Fruit fly (Drosophila melanogaster) whole organism, embryonic: ENCODE data around the gene alpha-PheRS.

ENCODE experiments used
- Atf3 ChIP-seq: fragments of 200-800 bp; sonication (Bioruptor generic); optimal IDR thresholded peaks from 3 replicates; lab custom pipeline; 2016; ENCODE audit warnings: missing biosample characterization, missing genetic modification characterization
- CG10147 ChIP-seq: fragments of 200-800 bp; sonication (Bioruptor generic); optimal IDR thresholded peaks from 2 replicates; lab custom pipeline; 2019; ENCODE audit warnings: missing biosample characterization, mild to moderate bottlenecking, missing genetic modification characterization, moderate library complexity
- CG10209 ChIP-seq: fragments of 200-800 bp; sonication (Bioruptor generic); optimal IDR thresholded peaks from 3 replicates; lab custom pipeline; 2017; ENCODE audit warnings: missing biosample characterization, mild to moderate bottlenecking, missing genetic modification characterization, missing genetic modification reagents
- CG11456 ChIP-seq: fragments of 200-800 bp; sonication (Bioruptor generic); IDR thresholded peaks from 3 replicates; pipeline ENCODE4 v1.3.6; 2022; ENCODE audit warnings: missing biosample characterization, missing genetic modification characterization
- CG11504 ChIP-seq: fragments of 200-800 bp; sonication (Bioruptor generic); optimal IDR thresholded peaks from 3 replicates; lab custom pipeline; 2019; ENCODE audit warnings: missing biosample characterization, mild to moderate bottlenecking, missing genetic modification characterization, moderate library complexity
- CG12071 ChIP-seq: fragments of 200-800 bp; sonication (Bioruptor generic); optimal IDR thresholded peaks from 3 replicates; lab custom pipeline; 2018; ENCODE audit warnings: missing biosample characterization, mild to moderate bottlenecking, missing genetic modification characterization
- CG14441 ChIP-seq: fragments of 200-800 bp; sonication (Bioruptor generic); IDR thresholded peaks from 2 replicates; pipeline ENCODE4 v1.3.6; 2022; ENCODE audit warnings: missing biosample characterization, missing genetic modification characterization
- CG16815 ChIP-seq: fragments of 200-800 bp; sonication (Bioruptor generic); optimal IDR thresholded peaks from 3 replicates; lab custom pipeline; 2017; ENCODE audit warnings: missing biosample characterization, mild to moderate bottlenecking, missing genetic modification characterization
- CG2199 ChIP-seq: fragments of 200-800 bp; sonication (Bioruptor generic); IDR thresholded peaks from 3 replicates; pipeline ENCODE4 v1.3.6; 2022; ENCODE audit warnings: missing biosample characterization, missing genetic modification characterization
- CG2875 ChIP-seq: fragments of 200-800 bp; sonication (Bioruptor generic); optimal IDR thresholded peaks from 2 replicates; lab custom pipeline; 2017; ENCODE audit warnings: missing biosample characterization, mild to moderate bottlenecking, missing genetic modification characterization, missing genetic modification reagents
- CG34376 ChIP-seq: fragments of 200-800 bp; sonication (Bioruptor generic); optimal IDR thresholded peaks from 2 replicates; lab custom pipeline; 2018; ENCODE audit warnings: missing biosample characterization, mild to moderate bottlenecking, missing genetic modification characterization
- CG3726 ChIP-seq: fragments of 200-800 bp; sonication (Bioruptor generic); IDR thresholded peaks from 3 replicates; pipeline ENCODE4, ENCODE4 v1.3.6; 2022; ENCODE audit warnings: missing biosample characterization, missing genetic modification characterization
- CG4820 ChIP-seq: fragments of 200-800 bp; sonication (Bioruptor generic); optimal IDR thresholded peaks from 3 replicates; lab custom pipeline; 2016; ENCODE audit warnings: missing biosample characterization, missing genetic modification characterization
- CG4854 ChIP-seq: fragments of 200-800 bp; sonication (Bioruptor generic); optimal IDR thresholded peaks from 2 replicates; lab custom pipeline; 2016; ENCODE audit warnings: missing biosample characterization, missing genetic modification characterization, inconsistent platforms
- CG5180 ChIP-seq: fragments of 200-800 bp; sonication (Bioruptor generic); optimal IDR thresholded peaks from 3 replicates; lab custom pipeline; 2017; ENCODE audit warnings: missing biosample characterization, missing genetic modification characterization, mild to moderate bottlenecking, moderate library complexity, missing genetic modification reagents
- CG7839 ChIP-seq: fragments of 200-800 bp; sonication (Bioruptor generic); optimal IDR thresholded peaks from 3 replicates; lab custom pipeline; 2018; ENCODE audit warnings: missing biosample characterization, mild to moderate bottlenecking, missing genetic modification characterization, moderate library complexity
- Chrac-16 ChIP-seq: fragments of 200-800 bp; sonication (Bioruptor generic); optimal IDR thresholded peaks from 3 replicates; lab custom pipeline; 2016; ENCODE audit warnings: missing biosample characterization, missing genetic modification characterization
- CoRest ChIP-seq: fragments of 200-800 bp; sonication (Bioruptor generic); optimal IDR thresholded peaks from 3 replicates; lab custom pipeline; 2018; ENCODE audit warnings: missing biosample characterization, mild to moderate bottlenecking, missing genetic modification characterization, moderate library complexity
- E2f1 ChIP-seq: fragments of 200-800 bp; sonication (Bioruptor generic); IDR thresholded peaks from 2 replicates; pipeline ENCODE4 v1.3.6; 2022; ENCODE audit warnings: missing biosample characterization, missing genetic modification characterization
- Ets65A ChIP-seq: fragments of 200-800 bp; sonication (Bioruptor generic); peaks from one replicate; lab custom pipeline; 2016; ENCODE audit warnings: missing biosample characterization, missing genetic modification characterization
- HLH4C ChIP-seq: fragments of 200-800 bp; sonication (Bioruptor generic); IDR thresholded peaks from 3 replicates; pipeline ENCODE4 v1.3.6; 2022; ENCODE audit warnings: missing biosample characterization, missing genetic modification characterization; ENCODE audit not compliant: partially characterized antibody
- HLH54F ChIP-seq: fragments of 200-800 bp; sonication (Bioruptor generic); optimal IDR thresholded peaks from 3 replicates; lab custom pipeline; 2016; ENCODE audit warnings: missing biosample characterization, missing genetic modification characterization
- Kr ChIP-seq: fragments of 200-800 bp; sonication (Bioruptor generic); optimal IDR thresholded peaks from 2 replicates; lab custom pipeline; 2017; ENCODE audit warnings: missing biosample characterization, mild to moderate bottlenecking, missing genetic modification characterization
- NC2β ChIP-seq: fragments of 200-800 bp; sonication (Bioruptor generic); optimal IDR thresholded peaks from 2 replicates; lab custom pipeline; 2016; ENCODE audit warnings: missing biosample characterization, missing genetic modification characterization
- Nf-YC ChIP-seq: fragments of 200-800 bp; optimal IDR thresholded peaks from 3 replicates; lab custom pipeline; 2019; ENCODE audit warnings: missing biosample characterization, mild to moderate bottlenecking, missing genetic modification characterization, moderate library complexity
- Oaz ChIP-seq: fragments of 200-800 bp; sonication (Bioruptor generic); IDR thresholded peaks from 2 replicates; pipeline ENCODE4 v1.3.6; 2022; ENCODE audit warnings: missing biosample characterization, missing genetic modification characterization
- PHDP ChIP-seq: fragments of 200-800 bp; sonication (Bioruptor generic); optimal IDR thresholded peaks from 3 replicates; lab custom pipeline; 2018; ENCODE audit warnings: missing biosample characterization, mild to moderate bottlenecking, missing genetic modification characterization, moderate library complexity
- Poxn ChIP-seq: fragments of 200-800 bp; sonication (Bioruptor generic); IDR thresholded peaks from 2 replicates; pipeline ENCODE4 v1.3.6; 2022; ENCODE audit warnings: missing biosample characterization, missing genetic modification characterization
- Six4 ChIP-seq: fragments of 200-800 bp; sonication (Bioruptor generic); optimal IDR thresholded peaks from 2 replicates; lab custom pipeline; 2016; ENCODE audit warnings: missing biosample characterization, missing genetic modification characterization
- Sox100B ChIP-seq: fragments of 200-800 bp; sonication (Bioruptor generic); optimal IDR thresholded peaks from 3 replicates; lab custom pipeline; 2018; ENCODE audit warnings: missing biosample characterization, mild to moderate bottlenecking, missing genetic modification characterization
- Sox102F ChIP-seq: fragments of 200-800 bp; sonication (Bioruptor generic); optimal IDR thresholded peaks from 2 replicates; lab custom pipeline; 2018; ENCODE audit warnings: missing biosample characterization, mild to moderate bottlenecking, missing genetic modification characterization, moderate library complexity
- Sry-δ ChIP-seq: fragments of 200-800 bp; sonication (Bioruptor generic); optimal IDR thresholded peaks from 2 replicates; lab custom pipeline; 2016; ENCODE audit warnings: missing biosample characterization, missing genetic modification characterization
- abd-A ChIP-seq: fragments of 200-800 bp; sonication (Bioruptor generic); optimal IDR thresholded peaks from 3 replicates; lab custom pipeline; 2019; ENCODE audit warnings: missing biosample characterization, mild to moderate bottlenecking, missing genetic modification characterization, moderate library complexity
- cg ChIP-seq: fragments of 200-800 bp; sonication (Bioruptor generic); optimal IDR thresholded peaks from 3 replicates; lab custom pipeline; 2019; ENCODE audit warnings: missing biosample characterization, mild to moderate bottlenecking, missing genetic modification characterization, moderate library complexity
- chm ChIP-seq: fragments of 200-800 bp; sonication (Bioruptor generic); IDR thresholded peaks from 2 replicates; pipeline ENCODE4 v1.3.6; 2022; ENCODE audit warnings: missing biosample characterization, missing genetic modification characterization
- dan ChIP-seq: fragments of 200-800 bp; sonication (Bioruptor generic); IDR thresholded peaks from 2 replicates; pipeline ENCODE4 v1.3.6; 2022; ENCODE audit warnings: missing biosample characterization, missing genetic modification characterization
- dm ChIP-seq: fragments of 200-800 bp; sonication (Bioruptor generic); optimal IDR thresholded peaks from 3 replicates; lab custom pipeline; 2016; ENCODE audit warnings: missing biosample characterization, missing genetic modification characterization
- dmrt99B ChIP-seq: fragments of 200-800 bp; sonication (Bioruptor generic); optimal IDR thresholded peaks from 2 replicates; lab custom pipeline; 2018; ENCODE audit warnings: missing biosample characterization, mild to moderate bottlenecking, missing genetic modification characterization, moderate library complexity
- emc ChIP-seq: fragments of 200-800 bp; sonication (Bioruptor generic); optimal IDR thresholded peaks from 2 replicates; lab custom pipeline; 2016; ENCODE audit warnings: missing biosample characterization, missing genetic modification characterization
- fd102C ChIP-seq: fragments of 200-800 bp; sonication (Bioruptor generic); optimal IDR thresholded peaks from 2 replicates; lab custom pipeline; 2018; ENCODE audit warnings: missing biosample characterization, mild to moderate bottlenecking, missing genetic modification characterization, moderate library complexity
- hkb ChIP-seq, 2 experiments: fragments of 200-800 bp in 1 of 2; fragments of >200 bp in 1 of 2; sonication (Bioruptor generic) in 1 of 2; IDR thresholded peaks in 1 of 2; optimal IDR thresholded peaks in 1 of 2; 2 replicates each; pipeline versions ENCODE4 v1.3.6 to Lab custom; 2017 to 2022; ENCODE audit warnings: missing biosample characterization in 1 of 2, missing genetic modification characterization in 1 of 2
- kni ChIP-seq: fragments of 200-800 bp; sonication (Bioruptor generic); optimal IDR thresholded peaks from 3 replicates; lab custom pipeline; 2017; ENCODE audit warnings: mild to moderate bottlenecking, missing biosample characterization, missing genetic modification reagents, missing genetic modification characterization
- luna ChIP-seq: fragments of 200-800 bp; sonication (Bioruptor generic); optimal IDR thresholded peaks from 2 replicates; lab custom pipeline; 2016; ENCODE audit warnings: missing biosample characterization, missing genetic modification characterization
- otp ChIP-seq: fragments of 200-800 bp; sonication (Bioruptor generic); IDR thresholded peaks from 3 replicates; pipeline ENCODE4, ENCODE4 v1.3.6; 2022; ENCODE audit warnings: missing biosample characterization, missing genetic modification characterization
- sr ChIP-seq: fragments of 200-800 bp; sonication (Bioruptor generic); IDR thresholded peaks from 3 replicates; pipeline ENCODE4 v1.3.6; 2022; ENCODE audit warnings: missing biosample characterization, missing genetic modification characterization
- sug ChIP-seq: fragments of 200-800 bp; optimal IDR thresholded peaks from 2 replicates; lab custom pipeline; 2019; ENCODE audit warnings: missing biosample characterization, mild to moderate bottlenecking, missing genetic modification characterization, moderate library complexity
- vvl ChIP-seq: fragments of 200-800 bp; sonication (Bioruptor generic); IDR thresholded peaks from 2 replicates; pipeline ENCODE4 v1.3.6; 2022; ENCODE audit warnings: missing biosample characterization, missing genetic modification characterization
- zen ChIP-seq: fragments of 200-800 bp; sonication (Bioruptor generic); optimal IDR thresholded peaks from 3 replicates; lab custom pipeline; 2018; ENCODE audit warnings: missing biosample characterization, mild to moderate bottlenecking, missing genetic modification characterization, moderate library complexity

The alpha-PheRS gene

dm6 chrX:8114476-8115342 lies 30.7 kb downstream of the alpha-PheRS start (continued):
- TF ChIP-seq Sry-δ (GFP tag; lab: Kevin White, UChicago) (peak; percentile 3), CG5180 (GFP tag; lab: Kevin White, UChicago) (peak; percentile 35), dmrt99B (tag; lab: Kevin White, UChicago) (peak; percentile 74), CG10209 (GFP tag; lab: Kevin White, UChicago) (peak; percentile 59), Sox102F (GFP tag; lab: Kevin White, UChicago) (peak; percentile 64), CG2875 (GFP tag; lab: Kevin White, UChicago) (peak; percentile 16), Atf3 (no peak), CG11456 (GFP tag; lab: Robert Waterston, UW) (no peak), CG4820 (GFP tag; lab: Kevin White, UChicago) (no peak), CG34376 (GFP tag; lab: Kevin White, UChicago) (peak; percentile 67), PHDP (tag; lab: Kevin White, UChicago) (peak; percentile 75), Oaz (GFP tag; lab: Robert Waterston, UW) (peak; percentile 31; the same call in 1 of the 2 replicates), Chrac-16 (peak; percentile 47), CG10147 (GFP tag; lab: Kevin White, UChicago) (peak; percentile 58), vvl (GFP tag; lab: Robert Waterston, UW) (peak; percentile 43; the same call in 1 of the 2 replicates), hkb (optimal IDR thresholded peaks at IDR 0.05; lab: Kevin White, UChicago) (no peak), hkb (GFP tag; IDR thresholded peaks at IDR 0.05; lab: Robert Waterston, UW) (peak; percentile 62; the same call in 1 of the 2 replicates), CoRest (tag; lab: Kevin White, UChicago) (peak; percentile 73), chm (GFP tag; lab: Robert Waterston, UW) (peak; percentile 24; the same call in 1 of the 2 replicates), CG11504 (tag; lab: Kevin White, UChicago) (peak; percentile 66), CG16815 (no peak), CG2199 (GFP tag; lab: Robert Waterston, UW) (no peak), luna (GFP tag; lab: Kevin White, UChicago) (peak; percentile 4), E2f1 (GFP tag; lab: Robert Waterston, UW) (0 out of 2 replicates have a peak, but pooled peaks have one; percentile 38), sr (GFP tag; lab: Robert Waterston, UW) (no peak), CG3726 (GFP tag; lab: Robert Waterston, UW) (0 out of 3 replicates have a peak, but pooled peaks have one; percentile 59), Six4 (GFP tag; lab: Kevin White, UChicago) (no peak), Kr (GFP tag; lab: Kevin White, UChicago) (no peak), dan (GFP tag; lab: Robert Waterston, UW) (no peak), CG4854 (peak; percentile 15), sug (tag; lab: Kevin White, UChicago) (peak; percentile 75), fd102C (GFP tag; lab: Kevin White, UChicago) (no peak), CG7839 (peak; percentile 76), dm (GFP tag; lab: Kevin White, UChicago) (no peak), HLH54F (GFP tag; lab: Kevin White, UChicago) (peak; percentile 33), CG14441 (GFP tag; lab: Robert Waterston, UW) (peak; percentile 61), kni (peak; percentile 11), zen (tag; lab: Kevin White, UChicago) (peak; percentile 13), Ets65A (GFP tag; lab: Kevin White, UChicago) (peak; percentile 88), emc (peak; percentile 31), CG12071 (GFP tag; lab: Kevin White, UChicago) (peak; percentile 55), Sox100B (GFP tag; lab: Kevin White, UChicago) (peak; percentile 61), NC2β (GFP tag; lab: Kevin White, UChicago) (peak; percentile 29), Nf-YC (peak; percentile 61), Poxn (GFP tag; lab: Robert Waterston, UW) (peak; percentile 47; the same call in 1 of the 2 replicates), cg (GFP tag; lab: Kevin White, UChicago) (peak; percentile 29), otp (GFP tag; lab: Robert Waterston, UW) (no peak), HLH4C (GFP tag; lab: Robert Waterston, UW) (no peak), abd-A (tag; lab: Kevin White, UChicago) (no peak)
